Fruit fly (Drosophila melanogaster) whole organism, pupa: ENCODE data around the gene pasi1.

Source experiments
- CG10348 ChIP-seq: fragments of 200-800 bp; sonication (Bioruptor generic); IDR thresholded peaks from 2 replicates; pipeline ENCODE4 v1.3.6; 2022; ENCODE audit warnings: missing biosample characterization, missing genetic modification characterization
- CG12605 ChIP-seq: fragments of 200-800 bp; sonication (Bioruptor generic); IDR thresholded peaks from 2 replicates; pipeline ENCODE4 v1.3.6; 2022; ENCODE audit warnings: missing biosample characterization, missing genetic modification characterization
- CG13204 ChIP-seq: fragments of 200-800 bp; sonication (Bioruptor generic); optimal IDR thresholded peaks from 2 replicates; lab custom pipeline; 2018; ENCODE audit warnings: missing biosample characterization, mild to moderate bottlenecking, missing genetic modification characterization, moderate library complexity
- CG15710 ChIP-seq: fragments of 200-800 bp; sonication (Bioruptor generic); optimal IDR thresholded peaks from 2 replicates; lab custom pipeline; 2018; ENCODE audit warnings: missing biosample characterization, mild to moderate bottlenecking, missing genetic modification characterization, moderate library complexity
- CG17806 ChIP-seq: fragments of 200-800 bp; sonication (Bioruptor generic); optimal IDR thresholded peaks from 2 replicates; lab custom pipeline; 2018; ENCODE audit warnings: missing biosample characterization, mild to moderate bottlenecking, missing genetic modification characterization, moderate library complexity
- CG32121 ChIP-seq: fragments of 200-800 bp; sonication (Bioruptor generic); IDR thresholded peaks from 2 replicates; pipeline ENCODE4 v1.3.6; 2022; ENCODE audit warnings: missing biosample characterization, missing genetic modification characterization
- CG4496 ChIP-seq: fragments of 200-800 bp; sonication (Bioruptor generic); IDR thresholded peaks from 3 replicates; pipeline ENCODE4 v1.3.6; 2022; ENCODE audit warnings: missing biosample characterization, missing genetic modification characterization
- CG8159 ChIP-seq: fragments of 200-800 bp; sonication (Bioruptor generic); optimal IDR thresholded peaks from 3 replicates; lab custom pipeline; 2018; ENCODE audit warnings: missing biosample characterization, mild to moderate bottlenecking, missing genetic modification characterization, moderate library complexity
- CG9948 ChIP-seq: fragments of 200-800 bp; sonication (Bioruptor generic); optimal IDR thresholded peaks from 2 replicates; lab custom pipeline; 2018; ENCODE audit warnings: missing biosample characterization, mild to moderate bottlenecking, missing genetic modification characterization, moderate library complexity
- EcR ChIP-seq: fragments of 200-800 bp; sonication (Bioruptor generic); optimal IDR thresholded peaks from 3 replicates; lab custom pipeline; 2019; ENCODE audit warnings: missing biosample characterization, missing genetic modification characterization, mild to moderate bottlenecking, moderate library complexity, missing genetic modification reagents
- Ets98B ChIP-seq: fragments of 200-800 bp; sonication (Bioruptor generic); IDR thresholded peaks from 2 replicates; pipeline ENCODE4 v1.3.6; 2022; ENCODE audit warnings: missing biosample characterization, missing genetic modification characterization
- Pif1A ChIP-seq: fragments of 200-800 bp; sonication (Bioruptor generic); optimal IDR thresholded peaks from 3 replicates; lab custom pipeline; 2016; ENCODE audit warnings: missing biosample characterization, missing genetic modification characterization
- Pif1B ChIP-seq: fragments of 200-800 bp; sonication (Bioruptor generic); optimal IDR thresholded peaks from 3 replicates; lab custom pipeline; 2016; ENCODE audit warnings: missing biosample characterization, missing genetic modification characterization
- gl ChIP-seq: fragments of 200-800 bp; sonication (Bioruptor generic); optimal IDR thresholded peaks from 2 replicates; lab custom pipeline; 2018; ENCODE audit warnings: missing biosample characterization, mild to moderate bottlenecking, missing genetic modification characterization

- no peak for TF ChIP-seq CG12605 (GFP tag; lab: Robert Waterston, UW)
- no peak for TF ChIP-seq CG10348 (GFP tag; lab: Robert Waterston, UW)
- no peak for TF ChIP-seq CG15710 (tag; lab: Kevin White, UChicago)
- TF ChIP-seq CG4496 (GFP tag; lab: Robert Waterston, UW), result no peak
- no peak for TF ChIP-seq CG32121
- no peak for TF ChIP-seq CG17806 (tag; lab: Kevin White, UChicago)
- TF ChIP-seq CG9948 (tag; lab: Kevin White, UChicago), result no peak
- no peak for TF ChIP-seq CG13204 (GFP tag; lab: Kevin White, UChicago)
- no peak for TF ChIP-seq Pif1A
- no peak for TF ChIP-seq EcR
- TF ChIP-seq gl (tag; lab: Kevin White, UChicago), result no peak
- no peak for TF ChIP-seq Ets98B (GFP tag; lab: Robert Waterston, UW)
- no peak for TF ChIP-seq CG8159 (tag; lab: Kevin White, UChicago)
- TF ChIP-seq Pif1B (GFP tag; lab: Kevin White, UChicago), result no peak
Observed at dm6 chr3R:17762261-17762660, 32.6 kb upstream of the pasi1 start.
